Worm (Caenorhabditis elegans): ENCODE results near the gene col-163.

col-163 gene

DNA sequence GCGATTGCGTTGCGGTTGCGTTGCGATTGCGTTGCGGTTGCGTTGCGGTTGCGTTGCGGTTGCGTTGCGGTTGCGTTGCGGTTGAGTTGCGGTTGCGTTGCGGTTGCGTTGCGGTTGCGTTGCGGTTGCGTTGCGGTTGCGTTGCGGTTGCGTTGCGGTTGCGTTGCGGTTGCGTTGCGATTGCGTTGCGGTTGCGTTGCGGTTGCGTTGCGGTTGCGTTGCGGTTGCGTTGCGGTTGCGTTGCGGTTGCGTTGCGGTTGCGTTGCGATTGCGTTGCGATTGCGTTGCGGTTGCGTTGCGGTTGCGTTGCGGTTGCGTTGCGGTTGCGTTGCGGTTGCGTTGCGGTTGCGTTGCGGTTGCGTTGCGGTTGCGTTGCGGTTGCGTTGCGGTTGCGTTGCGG, 5.9 kb downstream of the col-163 start:
- TF ChIP-seq rnt-1 (tag; optimal IDR thresholded peaks at IDR 0.05) = peak; percentile 85

- TF ChIP-seq che-1 (tag; optimal IDR thresholded peaks at IDR 0.05) (no peak), tbx-7 (tag; optimal IDR thresholded peaks at IDR 0.05) (no peak), ceh-34 (tag; optimal IDR thresholded peaks at IDR 0.05) (no peak), npax-4 (tag; optimal IDR thresholded peaks at IDR 0.05) (no peak), ceh-22 (tag; optimal IDR thresholded peaks at IDR 0.05) (no peak)
Measured at ce11 chrV:20606617-20607016, 6.7 kb downstream of the col-163 start, which contains the start of gene F46B3.23. Gene F46B3.23 (minus strand): TSS chrV:20606717.

DNA sequence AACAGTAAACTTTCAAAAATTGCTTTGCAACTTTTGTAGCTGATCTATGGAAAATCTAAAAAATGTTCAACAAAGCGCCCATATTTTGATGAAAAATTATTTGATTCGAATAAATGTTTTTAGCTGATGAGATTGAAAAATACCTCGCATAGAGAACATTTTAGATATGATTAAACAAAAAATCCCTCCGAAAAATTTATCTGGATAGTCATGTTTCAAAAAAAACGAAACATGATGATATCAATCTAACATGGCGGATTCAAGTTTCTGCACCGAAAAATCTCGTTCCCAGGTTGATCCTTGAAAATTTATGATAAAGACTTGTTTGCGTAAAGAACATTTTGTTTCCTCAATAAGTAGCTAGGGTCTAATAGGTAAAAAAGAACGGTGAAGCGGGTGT, 8.8 kb downstream of the col-163 start, which contains the start of gene ttr-12:
Gene ttr-12, minus strand, starts transcription at position 101 of the 400 bp plus-strand sequence.
- TF ChIP-seq nfya-1 (tag; optimal IDR thresholded peaks at IDR 0.05) = no peak
- no peak for TF ChIP-seq mec-3 (tag; optimal IDR thresholded peaks at IDR 0.05; ENCODE audit: borderline replicate concordance)
- TF ChIP-seq che-1 (tag; optimal IDR thresholded peaks at IDR 0.05) = no peak
- no peak for TF ChIP-seq unc-55 (GFP tag; optimal IDR thresholded peaks at IDR 0.05)
- TF ChIP-seq pha-4 (tag; optimal IDR thresholded peaks at IDR 0.05) = no peak
- TF ChIP-seq nhr-232 (tag; optimal IDR thresholded peaks at IDR 0.05) = no peak
- TF ChIP-seq fkh-6 (tag; optimal IDR thresholded peaks at IDR 0.05) = no peak
- TF ChIP-seq ceh-24 (tag; optimal IDR thresholded peaks at IDR 0.05) = no peak
- TF ChIP-seq K09A11.1 (tag; optimal IDR thresholded peaks at IDR 0.05; ENCODE audit: insufficient read depth) = no peak
- TF ChIP-seq C38D4.7 (GFP tag; optimal IDR thresholded peaks at IDR 0.05) = no peak
- no peak for TF ChIP-seq ceh-34 (tag; optimal IDR thresholded peaks at IDR 0.05)
- TF ChIP-seq lim-6 (tag; optimal IDR thresholded peaks at IDR 0.05) = no peak
- TF ChIP-seq pag-3 (tag; optimal IDR thresholded peaks at IDR 0.05; ENCODE audit: borderline replicate concordance) = no peak
- TF ChIP-seq dve-1 (tag; optimal IDR thresholded peaks at IDR 0.05) = no peak
- TF ChIP-seq ceh-2 (tag; optimal IDR thresholded peaks at IDR 0.05) = no peak
- no peak for TF ChIP-seq ceh-31 (tag; optimal IDR thresholded peaks at IDR 0.05)
- TF ChIP-seq unc-86 (tag; optimal IDR thresholded peaks at IDR 0.05) = no peak
- TF ChIP-seq C08G9.2 (tag; optimal IDR thresholded peaks at IDR 0.05) = no peak

DNA sequence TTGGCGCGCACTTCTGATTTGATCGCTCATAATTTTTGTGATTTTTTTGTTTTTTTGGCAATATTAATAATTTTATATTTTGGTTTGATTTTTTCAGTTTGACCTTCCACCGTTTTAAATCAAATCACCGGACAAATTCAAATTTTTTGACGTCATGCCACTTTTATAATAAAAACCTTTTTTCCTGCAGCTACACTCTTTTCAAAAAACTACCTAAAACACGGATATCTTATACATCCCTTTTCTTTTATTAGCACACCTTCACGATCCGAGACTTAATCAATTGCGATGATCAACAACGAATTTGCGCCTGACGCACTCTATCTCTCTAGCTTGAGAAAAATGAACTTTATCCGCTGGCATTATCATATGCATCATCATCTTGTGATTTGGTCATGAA, 9.6 kb downstream of the col-163 start, which contains the start of gene grd-2:
Gene grd-2, plus strand, starts transcription at position 301 of the 400 bp plus-strand sequence.
- no peak for TF ChIP-seq tbx-7 (tag; optimal IDR thresholded peaks at IDR 0.05)
- TF ChIP-seq ceh-18 (tag; optimal IDR thresholded peaks at IDR 0.05) = no peak
- TF ChIP-seq pax-1 (tag; optimal IDR thresholded peaks at IDR 0.05) = no peak
- TF ChIP-seq hlh-13 (GFP tag; optimal IDR thresholded peaks at IDR 0.05) = no peak
- TF ChIP-seq Y22D7AL.16 (tag; optimal IDR thresholded peaks at IDR 0.05) = no peak
- TF ChIP-seq unc-3 (GFP tag; conservative IDR thresholded peaks at IDR 0.05) = no peak
- TF ChIP-seq unc-3 (tag; optimal IDR thresholded peaks at IDR 0.05) = no peak
- no peak for TF ChIP-seq madf-2 (tag; optimal IDR thresholded peaks at IDR 0.05)
- TF ChIP-seq nhr-232 (tag; optimal IDR thresholded peaks at IDR 0.05) = no peak
- TF ChIP-seq odd-2 (tag; optimal IDR thresholded peaks at IDR 0.05) = no peak
- TF ChIP-seq fax-1 (tag; optimal IDR thresholded peaks at IDR 0.05) = no peak
- no peak for TF ChIP-seq ceh-9 (tag; optimal IDR thresholded peaks at IDR 0.05)
- no peak for TF ChIP-seq ceh-19 (GFP tag; optimal IDR thresholded peaks at IDR 0.05)
- TF ChIP-seq pat-9 (tag; optimal IDR thresholded peaks at IDR 0.05) = no peak
- no peak for TF ChIP-seq nfya-1 (tag; optimal IDR thresholded peaks at IDR 0.05)
- TF ChIP-seq ceh-6 (GFP tag; optimal IDR thresholded peaks at IDR 0.05) = no peak
- TF ChIP-seq unc-55 (GFP tag; optimal IDR thresholded peaks at IDR 0.05) = no peak
- no peak for TF ChIP-seq dmd-4 (tag; optimal IDR thresholded peaks at IDR 0.05; ENCODE audit: borderline replicate concordance)
- no peak for TF ChIP-seq pha-4 (tag; optimal IDR thresholded peaks at IDR 0.05)
- no peak for TF ChIP-seq ttx-3 (tag; optimal IDR thresholded peaks at IDR 0.05)
